Fruit fly (Drosophila melanogaster) whole organism, pupa: ENCODE results near the gene cue.

Experiments used
- CG10348 ChIP-seq: fragments of 200-800 bp; sonication (Bioruptor generic); IDR thresholded peaks from 2 replicates; pipeline ENCODE4 v1.3.6; 2022; ENCODE audit warnings: missing biosample characterization, missing genetic modification characterization
- CG12605 ChIP-seq: fragments of 200-800 bp; sonication (Bioruptor generic); IDR thresholded peaks from 2 replicates; pipeline ENCODE4 v1.3.6; 2022; ENCODE audit warnings: missing biosample characterization, missing genetic modification characterization
- CG13204 ChIP-seq: fragments of 200-800 bp; sonication (Bioruptor generic); optimal IDR thresholded peaks from 2 replicates; lab custom pipeline; 2018; ENCODE audit warnings: missing biosample characterization, mild to moderate bottlenecking, missing genetic modification characterization, moderate library complexity
- CG15710 ChIP-seq: fragments of 200-800 bp; sonication (Bioruptor generic); optimal IDR thresholded peaks from 2 replicates; lab custom pipeline; 2018; ENCODE audit warnings: missing biosample characterization, mild to moderate bottlenecking, missing genetic modification characterization, moderate library complexity
- CG17806 ChIP-seq: fragments of 200-800 bp; sonication (Bioruptor generic); optimal IDR thresholded peaks from 2 replicates; lab custom pipeline; 2018; ENCODE audit warnings: missing biosample characterization, mild to moderate bottlenecking, missing genetic modification characterization, moderate library complexity
- CG32121 ChIP-seq: fragments of 200-800 bp; sonication (Bioruptor generic); IDR thresholded peaks from 2 replicates; pipeline ENCODE4 v1.3.6; 2022; ENCODE audit warnings: missing biosample characterization, missing genetic modification characterization
- CG34367 ChIP-seq: fragments of 200-800 bp; sonication (Bioruptor generic); optimal IDR thresholded peaks from 2 replicates; lab custom pipeline; 2018; ENCODE audit warnings: missing biosample characterization, mild to moderate bottlenecking, missing genetic modification characterization
- CG8159 ChIP-seq: fragments of 200-800 bp; sonication (Bioruptor generic); optimal IDR thresholded peaks from 3 replicates; lab custom pipeline; 2018; ENCODE audit warnings: missing biosample characterization, mild to moderate bottlenecking, missing genetic modification characterization, moderate library complexity
- CG8301 ChIP-seq: fragments of 200-800 bp; sonication (Bioruptor generic); optimal IDR thresholded peaks from 2 replicates; lab custom pipeline; 2018; ENCODE audit warnings: missing biosample characterization, mild to moderate bottlenecking, missing genetic modification characterization
- CG9948 ChIP-seq: fragments of 200-800 bp; sonication (Bioruptor generic); optimal IDR thresholded peaks from 2 replicates; lab custom pipeline; 2018; ENCODE audit warnings: missing biosample characterization, mild to moderate bottlenecking, missing genetic modification characterization, moderate library complexity
- D1 ChIP-seq: fragments of 200-800 bp; sonication (Bioruptor generic); optimal IDR thresholded peaks from 2 replicates; lab custom pipeline; 2018; ENCODE audit warnings: missing biosample characterization, mild to moderate bottlenecking, missing genetic modification characterization, moderate library complexity
- EcR ChIP-seq: fragments of 200-800 bp; sonication (Bioruptor generic); optimal IDR thresholded peaks from 3 replicates; lab custom pipeline; 2019; ENCODE audit warnings: missing biosample characterization, missing genetic modification characterization, mild to moderate bottlenecking, moderate library complexity, missing genetic modification reagents
- Ets98B ChIP-seq: fragments of 200-800 bp; sonication (Bioruptor generic); IDR thresholded peaks from 2 replicates; pipeline ENCODE4 v1.3.6; 2022; ENCODE audit warnings: missing biosample characterization, missing genetic modification characterization
- Pif1A ChIP-seq: fragments of 200-800 bp; sonication (Bioruptor generic); optimal IDR thresholded peaks from 3 replicates; lab custom pipeline; 2016; ENCODE audit warnings: missing biosample characterization, missing genetic modification characterization
- Pif1B ChIP-seq: fragments of 200-800 bp; sonication (Bioruptor generic); optimal IDR thresholded peaks from 3 replicates; lab custom pipeline; 2016; ENCODE audit warnings: missing biosample characterization, missing genetic modification characterization
- Snoo ChIP-seq: fragments of 200-800 bp; sonication (Bioruptor generic); optimal IDR thresholded peaks from 3 replicates; lab custom pipeline; 2017; ENCODE audit warnings: missing biosample characterization, mild to moderate bottlenecking, missing genetic modification characterization, inconsistent platforms
- fd96Ca ChIP-seq: fragments of 200-800 bp; sonication (Bioruptor generic); IDR thresholded peaks from 3 replicates; pipeline ENCODE4 v1.3.6; 2022; ENCODE audit warnings: missing biosample characterization, missing genetic modification characterization
- gl ChIP-seq: fragments of 200-800 bp; sonication (Bioruptor generic); optimal IDR thresholded peaks from 2 replicates; lab custom pipeline; 2018; ENCODE audit warnings: missing biosample characterization, mild to moderate bottlenecking, missing genetic modification characterization
- rn ChIP-seq: fragments of 200-800 bp; sonication (Bioruptor generic); IDR thresholded peaks from 2 replicates; pipeline ENCODE4 v1.3.6; 2022; ENCODE audit warnings: missing biosample characterization, missing genetic modification characterization

Gene cue

DNA sequence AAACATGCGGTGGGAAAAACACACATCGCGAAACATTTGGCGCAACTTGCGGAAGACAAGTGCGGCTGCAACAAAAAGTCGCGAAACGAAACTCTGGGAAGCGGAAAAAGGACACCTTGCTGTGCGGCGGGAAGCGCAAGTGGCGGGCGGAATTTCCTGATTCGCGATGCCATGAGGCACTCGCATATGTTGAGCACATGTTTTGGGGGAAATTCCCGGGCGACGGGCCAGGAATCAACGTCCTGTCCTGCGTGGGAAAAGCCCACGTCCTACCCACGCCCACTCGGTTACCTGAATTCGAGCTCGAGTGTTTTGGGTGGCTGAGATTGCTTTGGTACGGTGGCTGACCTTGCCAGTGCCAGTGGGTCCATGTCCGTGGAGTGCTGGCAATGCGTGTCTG lies 55.2 kb downstream of the cue start:
- no peak for TF ChIP-seq EcR
- no peak for TF ChIP-seq CG10348 (GFP tag; lab: Robert Waterston, UW)
- TF ChIP-seq Ets98B (GFP tag; lab: Robert Waterston, UW) = no peak
- no peak for TF ChIP-seq gl (tag; lab: Kevin White, UChicago)
- no peak for TF ChIP-seq CG9948 (tag; lab: Kevin White, UChicago)
- no peak for TF ChIP-seq D1 (tag; lab: Kevin White, UChicago)
- no peak for TF ChIP-seq CG15710 (tag; lab: Kevin White, UChicago)
- no peak for TF ChIP-seq CG8301 (tag; lab: Kevin White, UChicago)
- no peak for TF ChIP-seq rn (GFP tag; lab: Robert Waterston, UW)
- TF ChIP-seq CG12605 (GFP tag; lab: Robert Waterston, UW) = no peak
- TF ChIP-seq fd96Ca (GFP tag; lab: Robert Waterston, UW) = no peak
- TF ChIP-seq, all 21 proteins: peak for 0

DNA sequence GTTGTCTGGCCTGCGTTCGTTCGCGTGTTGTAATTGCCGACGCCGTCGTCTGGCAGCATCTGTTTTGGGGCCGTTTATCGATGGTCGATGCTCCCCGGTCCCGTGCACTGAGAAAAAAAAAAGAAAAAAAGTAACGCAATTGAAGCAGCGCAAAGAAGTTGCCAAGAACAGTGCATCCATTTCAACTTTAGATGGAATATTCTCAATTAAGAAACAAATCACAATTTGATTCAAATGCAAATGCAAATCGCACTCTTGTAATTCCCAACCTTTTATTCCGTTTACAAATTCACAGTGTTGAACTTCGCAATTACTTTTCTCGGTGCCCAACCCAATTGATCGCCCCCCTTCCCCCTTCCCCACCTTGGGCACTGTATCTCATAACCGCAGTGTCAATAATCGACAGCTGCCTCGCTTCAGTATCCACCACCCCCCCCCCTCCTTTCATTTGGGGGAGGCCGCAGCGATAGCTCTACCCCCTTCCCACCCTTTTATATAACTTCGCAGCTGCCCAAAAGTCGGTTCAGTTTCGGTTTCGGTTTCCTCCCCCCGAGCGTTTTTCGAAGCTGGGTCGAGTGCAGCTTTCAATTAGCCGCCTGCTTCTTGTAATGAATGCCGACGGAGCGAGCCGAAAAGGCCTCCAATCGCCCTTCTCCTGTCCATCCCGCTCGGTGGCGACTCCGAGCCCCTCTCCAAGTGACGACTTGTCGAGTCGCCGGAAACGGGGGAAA lies 58.9 kb downstream of the cue start:
- peak; percentile 74 for TF ChIP-seq Snoo
- peak; percentile 6 for TF ChIP-seq CG9948 (tag; lab: Kevin White, UChicago)
- TF ChIP-seq EcR = peak; percentile 21
- TF ChIP-seq D1 (tag; lab: Kevin White, UChicago) = no peak
- peak; percentile 18 for TF ChIP-seq CG8159
- no peak for TF ChIP-seq CG32121 (GFP tag; lab: Robert Waterston, UW)

dm6 chr3L:1457281-1457680 lies 59.8 kb downstream of the cue start:
- TF ChIP-seq D1 (tag; lab: Kevin White, UChicago) (no peak), rn (GFP tag; lab: Robert Waterston, UW) (no peak), Ets98B (GFP tag; lab: Robert Waterston, UW) (no peak), Snoo (peak; percentile 24), CG13204 (GFP tag; lab: Kevin White, UChicago) (peak; percentile 15), Pif1B (GFP tag; lab: Kevin White, UChicago) (peak; percentile 35), CG34367 (tag; lab: Kevin White, UChicago) (no peak), CG15710 (tag; lab: Kevin White, UChicago) (no peak), CG8159 (no peak), CG9948 (tag; lab: Kevin White, UChicago) (no peak), EcR (no peak), Pif1A (peak; percentile 31), fd96Ca (GFP tag; lab: Robert Waterston, UW) (no peak), CG32121 (GFP tag; lab: Robert Waterston, UW) (no peak), CG17806 (tag; lab: Kevin White, UChicago) (no peak), CG12605 (GFP tag; lab: Robert Waterston, UW) (no peak)
